Fruit fly (Drosophila melanogaster): ENCODE data around the gene CG3225.

The CG3225 gene

dm6 chr2L:4793780-4794523, 24.1 kb downstream of the CG3225 start, which contains the start of gene fipi (continued):
- TF ChIP-seq CG2120 (GFP tag; optimal IDR thresholded peaks at IDR 0.05) (no peak), CG10979 (tag; optimal IDR thresholded peaks at IDR 0.05) (peak; percentile 19), tgo (GFP tag; IDR thresholded peaks at IDR 0.05) (no peak), seq (GFP tag; IDR thresholded peaks at IDR 0.05) (no peak), lilli (GFP tag; optimal IDR thresholded peaks at IDR 0.05) (no peak), usp (GFP tag; optimal IDR thresholded peaks at IDR 0.05) (no peak), pzg (GFP tag; optimal IDR thresholded peaks at IDR 0.05) (no peak), CG7786 (GFP tag; optimal IDR thresholded peaks at IDR 0.05) (no peak), az2 (GFP tag; optimal IDR thresholded peaks at IDR 0.05) (no peak), sd (tag; optimal IDR thresholded peaks at IDR 0.05) (no peak), CG14710 (tag; optimal IDR thresholded peaks at IDR 0.05) (peak; percentile 41), Hmr (GFP tag; optimal IDR thresholded peaks at IDR 0.05) (no peak), CG17912 (GFP tag; optimal IDR thresholded peaks at IDR 0.05) (no peak), E2f2 (GFP tag; IDR thresholded peaks at IDR 0.05) (peak; percentile 41; the same call in 1 of the 2 replicates), lab (GFP tag; optimal IDR thresholded peaks at IDR 0.05) (no peak), Pdp1 (GFP tag; optimal IDR thresholded peaks at IDR 0.05) (no peak), bab2 (GFP tag; optimal IDR thresholded peaks at IDR 0.05) (no peak), bcd (GFP tag; optimal IDR thresholded peaks at IDR 0.05) (no peak), Dip3 (GFP tag; optimal IDR thresholded peaks at IDR 0.05) (no peak), CG17568 (GFP tag; optimal IDR thresholded peaks at IDR 0.05) (peak; percentile 52), chinmo (GFP tag; IDR thresholded peaks at IDR 0.05; ENCODE audit: partially characterized antibody) (no peak), CG15269 (tag; optimal IDR thresholded peaks at IDR 0.05) (no peak), gfzf (GFP tag; optimal IDR thresholded peaks at IDR 0.05) (no peak), amos (GFP tag; IDR thresholded peaks at IDR 0.05; ENCODE audit: partially characterized antibody) (no peak), Abd-B (GFP tag; optimal IDR thresholded peaks at IDR 0.05) (no peak), kay (GFP tag; optimal IDR thresholded peaks at IDR 0.05) (no peak), NfI (GFP tag; optimal IDR thresholded peaks at IDR 0.05) (no peak), Dref (GFP tag; IDR thresholded peaks at IDR 0.05) (no peak), org-1 (GFP tag; optimal IDR thresholded peaks at IDR 0.05) (no peak), CrebB (tag; optimal IDR thresholded peaks at IDR 0.05) (no peak), CG12236 (GFP tag; optimal IDR thresholded peaks at IDR 0.05) (no peak), Asciz (GFP tag; optimal IDR thresholded peaks at IDR 0.05) (peak; percentile 40), vvl (GFP tag; IDR thresholded peaks at IDR 0.05) (0 out of 2 replicates have a peak, but pooled peaks have one; percentile 43), CG4282 (GFP tag; optimal IDR thresholded peaks at IDR 0.05) (no peak), chif (GFP tag; optimal IDR thresholded peaks at IDR 0.05) (no peak), CG10565 (GFP tag; optimal IDR thresholded peaks at IDR 0.05) (no peak), CG4730 (GFP tag; IDR thresholded peaks at IDR 0.05) (no peak), Eip74EF (GFP tag; optimal IDR thresholded peaks at IDR 0.05) (no peak), CG15514 (GFP tag; optimal IDR thresholded peaks at IDR 0.05) (no peak), CG15011 (GFP tag; optimal IDR thresholded peaks at IDR 0.05) (no peak), jumu (GFP tag; optimal IDR thresholded peaks at IDR 0.05) (no peak), CG9727 (GFP tag; optimal IDR thresholded peaks at IDR 0.05) (no peak), CG16779 (GFP tag; IDR thresholded peaks at IDR 0.05) (no peak), toy (GFP tag; IDR thresholded peaks at IDR 0.05) (no peak), dan (GFP tag; IDR thresholded peaks at IDR 0.05) (no peak), Usf (GFP tag; optimal IDR thresholded peaks at IDR 0.05) (no peak), CG3847 (GFP tag; IDR thresholded peaks at IDR 0.05) (no peak), chm (GFP tag; IDR thresholded peaks at IDR 0.05) (0 out of 2 replicates have a peak, but pooled peaks have one; percentile 23), CG7928 (GFP tag; optimal IDR thresholded peaks at IDR 0.05) (no peak), Dip2 (GFP tag; IDR thresholded peaks at IDR 0.05) (no peak)

Data from whole organism, embryonic.